Fruit fly (Drosophila melanogaster) whole organism, larva: ENCODE measurements around the gene CG11369.

ENCODE experiments used
- noc ChIP-seq: fragments of 200-800 bp; sonication (Bioruptor generic); optimal IDR thresholded peaks from 3 replicates; lab custom pipeline; 2019; ENCODE audit warnings: missing biosample characterization, mild to moderate bottlenecking, missing genetic modification characterization, moderate library complexity

CG11369 gene

dm6 chrX:7573990-7574389 is at the start of gene CG11369:
TSS of gene CG11369 (plus strand) at chrX:7574290.
- no peak for TF ChIP-seq noc (tag; lab: Kevin White, UChicago)

- no peak for TF ChIP-seq noc (tag; lab: Kevin White, UChicago)
Measured at dm6 chrX:7526099-7526718, 47.9 kb upstream of the CG11369 start.

- TF ChIP-seq noc (tag; lab: Kevin White, UChicago), result no peak
Measured at dm6 chrX:7526914-7527313, 47.2 kb upstream of the CG11369 start.

dm6 chrX:7528004-7528403 is 46.1 kb upstream of the CG11369 start, which contains the start of gene CG43138:
TSS of gene CG43138 (plus strand) at chrX:7528304.
- TF ChIP-seq noc (tag; lab: Kevin White, UChicago), result no peak

dm6 chrX:7530204-7530603 is 43.9 kb upstream of the CG11369 start:
- TF ChIP-seq noc (tag; lab: Kevin White, UChicago), result no peak

- no peak for TF ChIP-seq noc (tag; lab: Kevin White, UChicago)
Measured at dm6 chrX:7534864-7535263, 39.2 kb upstream of the CG11369 start.

- no peak for TF ChIP-seq noc (tag; lab: Kevin White, UChicago)
Measured at dm6 chrX:7536859-7537258, 37.2 kb upstream of the CG11369 start, which contains the start of gene CG32720. TSS of gene CG32720 (minus strand) at chrX:7536959.

- no peak for TF ChIP-seq noc (tag; lab: Kevin White, UChicago)
Measured at dm6 chrX:7537829-7538228, 36.3 kb upstream of the CG11369 start.

dm6 chrX:7539126-7539525 is 35.0 kb upstream of the CG11369 start:
- TF ChIP-seq noc (tag; lab: Kevin White, UChicago), result no peak

- TF ChIP-seq noc (tag; lab: Kevin White, UChicago), result no peak
Measured at dm6 chrX:7540749-7541454, 33.2 kb upstream of the CG11369 start.

- no peak for TF ChIP-seq noc (tag; lab: Kevin White, UChicago)
Measured at dm6 chrX:7541455-7541797, 32.7 kb upstream of the CG11369 start.

dm6 chrX:7542540-7542939 is 31.6 kb upstream of the CG11369 start:
- no peak for TF ChIP-seq noc (tag; lab: Kevin White, UChicago)

- TF ChIP-seq noc (tag; lab: Kevin White, UChicago), result no peak
Measured at dm6 chrX:7543891-7544290, 30.2 kb upstream of the CG11369 start.

dm6 chrX:7546362-7546761 is 27.7 kb upstream of the CG11369 start:
- TF ChIP-seq noc (tag; lab: Kevin White, UChicago), result no peak

dm6 chrX:7547892-7548291 is 26.2 kb upstream of the CG11369 start, which contains the start of gene CG32719:
TSS of gene CG32719 (minus strand) at chrX:7547992.
- no peak for TF ChIP-seq noc (tag; lab: Kevin White, UChicago)

- no peak for TF ChIP-seq noc (tag; lab: Kevin White, UChicago)
Measured at dm6 chrX:7550704-7551103, 23.4 kb upstream of the CG11369 start.

dm6 chrX:7552109-7552508 is 22.0 kb upstream of the CG11369 start:
- TF ChIP-seq noc (tag; lab: Kevin White, UChicago), result no peak
